Fruit fly (Drosophila melanogaster): Measurements from ENCODE around the gene Oseg5.

dm6 chr2L:20879567-20880141 is 44.0 kb upstream of the Oseg5 start:
- no peak for TF ChIP-seq CTCF (optimal IDR thresholded peaks at IDR 0.05)
- no peak for TF ChIP-seq CG8478 (optimal IDR thresholded peaks at IDR 0.05)

All from S2 (cell line).